Fruit fly (Drosophila melanogaster) whole organism, embryonic: Measurements from ENCODE around the gene CG2533.

Experiments used
- BtbVII ChIP-seq: fragments of 200-800 bp; sonication (Bioruptor generic); optimal IDR thresholded peaks from 3 replicates; lab custom pipeline; 2017; ENCODE audit warnings: missing biosample characterization, mild to moderate bottlenecking, missing genetic modification characterization
- CG10565 ChIP-seq: fragments of 200-800 bp; sonication (Bioruptor generic); optimal IDR thresholded peaks from 3 replicates; lab custom pipeline; 2016; ENCODE audit warnings: missing biosample characterization, mild to moderate bottlenecking, missing genetic modification characterization
- CG12071 ChIP-seq: fragments of 200-800 bp; sonication (Bioruptor generic); optimal IDR thresholded peaks from 3 replicates; lab custom pipeline; 2018; ENCODE audit warnings: missing biosample characterization, mild to moderate bottlenecking, missing genetic modification characterization
- CG12236 ChIP-seq: fragments of 200-800 bp; sonication (Bioruptor generic); optimal IDR thresholded peaks from 2 replicates; lab custom pipeline; 2016; ENCODE audit warnings: missing biosample characterization, missing genetic modification characterization
- CG15073 ChIP-seq: fragments of 200-800 bp; sonication (Bioruptor generic); optimal IDR thresholded peaks from 2 replicates; lab custom pipeline; 2016; ENCODE audit warnings: missing biosample characterization, missing genetic modification characterization
- CG1529 ChIP-seq: fragments of 200-800 bp; sonication (Bioruptor generic); optimal IDR thresholded peaks from 3 replicates; lab custom pipeline; 2018; ENCODE audit warnings: missing biosample characterization, missing genetic modification characterization
- CG17385 ChIP-seq: fragments of 200-800 bp; sonication (Bioruptor generic); optimal IDR thresholded peaks from 3 replicates; lab custom pipeline; 2018; ENCODE audit warnings: missing biosample characterization, mild to moderate bottlenecking, missing genetic modification characterization
- CG2120 ChIP-seq: fragments of 200-800 bp; sonication (Bioruptor generic); optimal IDR thresholded peaks from 3 replicates; lab custom pipeline; 2016; ENCODE audit warnings: missing biosample characterization, missing genetic modification characterization
- CG2875 ChIP-seq: fragments of 200-800 bp; sonication (Bioruptor generic); optimal IDR thresholded peaks from 2 replicates; lab custom pipeline; 2017; ENCODE audit warnings: missing biosample characterization, mild to moderate bottlenecking, missing genetic modification characterization, missing genetic modification reagents
- CG30403 ChIP-seq: fragments of 200-800 bp; sonication (Bioruptor generic); optimal IDR thresholded peaks from 3 replicates; lab custom pipeline; 2016; ENCODE audit warnings: missing biosample characterization, missing genetic modification characterization
- CG30431 ChIP-seq: fragments of 200-800 bp; sonication (Bioruptor generic); optimal IDR thresholded peaks from 2 replicates; lab custom pipeline; 2017; ENCODE audit warnings: missing biosample characterization, missing genetic modification characterization
- CG3065 ChIP-seq: fragments of 200-800 bp; sonication (Bioruptor generic); optimal IDR thresholded peaks from 2 replicates; lab custom pipeline; 2016; ENCODE audit warnings: missing biosample characterization, missing genetic modification characterization
- CG32772 ChIP-seq: fragments of 200-800 bp; sonication (Bioruptor generic); IDR thresholded peaks from 2 replicates; pipeline ENCODE4 v1.3.6; 2022; ENCODE audit warnings: missing biosample characterization, missing genetic modification characterization
- CG33213 ChIP-seq: fragments of 200-800 bp; sonication (Bioruptor generic); optimal IDR thresholded peaks from 3 replicates; lab custom pipeline; 2016; ENCODE audit warnings: missing biosample characterization, missing genetic modification characterization
- CG34376 ChIP-seq: fragments of 200-800 bp; sonication (Bioruptor generic); optimal IDR thresholded peaks from 2 replicates; lab custom pipeline; 2018; ENCODE audit warnings: missing biosample characterization, mild to moderate bottlenecking, missing genetic modification characterization
- CG4404 ChIP-seq: fragments of 200-800 bp; sonication (Bioruptor generic); IDR thresholded peaks from 2 replicates; pipeline ENCODE4 v1.3.6; 2022; ENCODE audit warnings: missing biosample characterization, missing genetic modification characterization
- CG5245 ChIP-seq: fragments of 200-800 bp; sonication (Bioruptor generic); optimal IDR thresholded peaks from 3 replicates; lab custom pipeline; 2016; ENCODE audit warnings: missing biosample characterization, missing genetic modification characterization
- CG5953 ChIP-seq: fragments of 200-800 bp; sonication (Bioruptor generic); IDR thresholded peaks from 2 replicates; pipeline ENCODE4 v1.3.6; 2022; ENCODE audit warnings: missing biosample characterization, missing genetic modification characterization
- CG6175 ChIP-seq: fragments of 200-800 bp; sonication (Bioruptor generic); IDR thresholded peaks from 3 replicates; pipeline ENCODE4 v1.3.6; 2022; ENCODE audit warnings: missing biosample characterization, missing genetic modification characterization
- Chrac-16 ChIP-seq: fragments of 200-800 bp; sonication (Bioruptor generic); optimal IDR thresholded peaks from 3 replicates; lab custom pipeline; 2016; ENCODE audit warnings: missing biosample characterization, missing genetic modification characterization
- Gug ChIP-seq: fragments of 200-800 bp; sonication (Bioruptor generic); IDR thresholded peaks from 4 replicates; pipeline ENCODE4 v1.3.6; 2022; ENCODE audit warnings: missing biosample characterization, missing genetic modification characterization
- HLH4C ChIP-seq: fragments of 200-800 bp; sonication (Bioruptor generic); IDR thresholded peaks from 3 replicates; pipeline ENCODE4 v1.3.6; 2022; ENCODE audit warnings: missing biosample characterization, missing genetic modification characterization; ENCODE audit not compliant: partially characterized antibody
- Hsf ChIP-seq: fragments of 200-800 bp; sonication (Bioruptor generic); optimal IDR thresholded peaks from 3 replicates; lab custom pipeline; 2016; ENCODE audit warnings: missing biosample characterization, missing genetic modification characterization
- Jarid2 ChIP-seq: fragments of 200-800 bp; sonication (Bioruptor generic); optimal IDR thresholded peaks from 3 replicates; lab custom pipeline; 2017; ENCODE audit warnings: mild to moderate bottlenecking, missing biosample characterization, missing genetic modification reagents, missing genetic modification characterization
- Optix ChIP-seq: fragments of 200-800 bp; sonication (Bioruptor generic); IDR thresholded peaks from 3 replicates; pipeline ENCODE4 v1.3.6; 2022; ENCODE audit warnings: missing biosample characterization, missing genetic modification characterization
- Rfx ChIP-seq: fragments of 200-800 bp; sonication (Bioruptor generic); IDR thresholded peaks from 2 replicates; pipeline ENCODE4 v1.3.6; 2022; ENCODE audit warnings: missing biosample characterization, missing genetic modification characterization
- Spps ChIP-seq: fragments of 200-800 bp; sonication (Bioruptor generic); optimal IDR thresholded peaks from 2 replicates; lab custom pipeline; 2018; ENCODE audit warnings: missing biosample characterization, mild to moderate bottlenecking, missing genetic modification characterization
- Taf1 ChIP-seq: fragments of 200-800 bp; sonication (Bioruptor generic); IDR thresholded peaks from 2 replicates; pipeline ENCODE4 v1.3.6; 2022; ENCODE audit warnings: missing biosample characterization, missing genetic modification characterization
- Xrp1 ChIP-seq: fragments of 200-800 bp; sonication (Bioruptor generic); IDR thresholded peaks from 2 replicates; pipeline ENCODE4 v1.3.6; 2022; ENCODE audit warnings: missing biosample characterization, missing genetic modification characterization
- ash1 ChIP-seq: fragments of 200-800 bp; sonication (Bioruptor generic); optimal IDR thresholded peaks from 2 replicates; lab custom pipeline; 2018; ENCODE audit warnings: missing biosample characterization, mild to moderate bottlenecking, missing genetic modification characterization
- crol ChIP-seq: fragments of 200-800 bp; sonication (Bioruptor generic); IDR thresholded peaks from 2 replicates; pipeline ENCODE4 v1.3.6; 2022; ENCODE audit warnings: missing biosample characterization, missing genetic modification characterization
- eyg ChIP-seq: fragments of 200-800 bp; sonication (Bioruptor generic); optimal IDR thresholded peaks from 3 replicates; lab custom pipeline; 2016; ENCODE audit warnings: missing biosample characterization, missing genetic modification characterization
- gce ChIP-seq: fragments of 200-800 bp; sonication (Bioruptor generic); IDR thresholded peaks from 3 replicates; pipeline ENCODE4 v1.3.6; 2022; ENCODE audit warnings: missing biosample characterization, missing genetic modification characterization
- gfzf ChIP-seq: fragments of 200-800 bp; sonication (Bioruptor generic); optimal IDR thresholded peaks from 2 replicates; lab custom pipeline; 2016; ENCODE audit warnings: missing biosample characterization, mild to moderate bottlenecking, missing genetic modification characterization, moderate library complexity
- hb ChIP-seq: fragments of 200-800 bp; sonication (Bioruptor generic); IDR thresholded peaks from 3 replicates; pipeline ENCODE4 v1.3.6; 2022; ENCODE audit warnings: missing biosample characterization, missing genetic modification characterization; ENCODE audit not compliant: partially characterized antibody
- kah ChIP-seq: fragments of 200-800 bp; sonication (Bioruptor generic); optimal IDR thresholded peaks from 2 replicates; lab custom pipeline; 2018; ENCODE audit warnings: missing biosample characterization, mild to moderate bottlenecking, missing genetic modification characterization
- kni ChIP-seq: fragments of 200-800 bp; sonication (Bioruptor generic); optimal IDR thresholded peaks from 3 replicates; lab custom pipeline; 2017; ENCODE audit warnings: mild to moderate bottlenecking, missing biosample characterization, missing genetic modification reagents, missing genetic modification characterization
- odd ChIP-seq: fragments of 200-800 bp; sonication (Bioruptor generic); optimal IDR thresholded peaks from 2 replicates; lab custom pipeline; 2017; ENCODE audit warnings: missing biosample characterization, mild to moderate bottlenecking, missing genetic modification characterization
- pan ChIP-seq, 4 experiments: fragments of >200 bp in 3 of 4; fragments of 200-800 bp in 1 of 4; sonication (Bioruptor generic) in 1 of 4; optimal IDR thresholded peaks in 3 of 4; IDR thresholded peaks in 1 of 4; 2 replicates each; pipeline versions ENCODE4 v1.3.6 to Lab custom; 2017 to 2022; ENCODE audit warnings: missing biosample characterization in 2 of 4, missing genetic modification characterization in 2 of 4, mixed read lengths in 1 of 4
- peb ChIP-seq: fragments of 200-800 bp; sonication (Bioruptor generic); IDR thresholded peaks from 2 replicates; pipeline ENCODE4 v1.3.6; 2022; ENCODE audit warnings: missing biosample characterization, missing genetic modification characterization
- prd ChIP-seq, 3 experiments: fragments of >200 bp in 2 of 3; fragments of 200-800 bp in 1 of 3; sonication (Bioruptor generic) in 1 of 3; optimal IDR thresholded peaks in 2 of 3; IDR thresholded peaks in 1 of 3; 2 replicates in 2 of 3; 3 replicates in 1 of 3; pipeline versions ENCODE4 v1.3.6 to Lab custom; 2017 to 2022; ENCODE audit warnings: missing biosample characterization in 1 of 3, missing genetic modification characterization in 1 of 3
- scrt ChIP-seq: fragments of 200-800 bp; sonication (Bioruptor generic); optimal IDR thresholded peaks from 2 replicates; lab custom pipeline; 2018; ENCODE audit warnings: missing biosample characterization, mild to moderate bottlenecking, missing genetic modification characterization, moderate library complexity
- sens-2 ChIP-seq: fragments of 200-800 bp; sonication (Bioruptor generic); IDR thresholded peaks from 2 replicates; pipeline ENCODE4 v1.3.6; 2022; ENCODE audit warnings: missing biosample characterization, missing genetic modification characterization
- seq ChIP-seq: fragments of 200-800 bp; sonication (Bioruptor generic); IDR thresholded peaks from 2 replicates; pipeline ENCODE4 v1.3.6; 2022; ENCODE audit warnings: missing biosample characterization, missing genetic modification characterization
- sqz ChIP-seq: fragments of 200-800 bp; sonication (Bioruptor generic); optimal IDR thresholded peaks from 3 replicates; lab custom pipeline; 2018; ENCODE audit warnings: missing biosample characterization, mild to moderate bottlenecking, missing genetic modification characterization
- tx ChIP-seq: fragments of 200-800 bp; sonication (Bioruptor generic); optimal IDR thresholded peaks from 2 replicates; lab custom pipeline; 2016; ENCODE audit warnings: missing biosample characterization, missing genetic modification characterization
- vnd ChIP-seq: fragments of 200-800 bp; sonication (Bioruptor generic); IDR thresholded peaks from 3 replicates; pipeline ENCODE4 v1.3.6; 2022; ENCODE audit warnings: missing biosample characterization, missing genetic modification characterization; ENCODE audit not compliant: partially characterized antibody
- z ChIP-seq: fragments of 200-800 bp; sonication (Bioruptor generic); IDR thresholded peaks from 3 replicates; pipeline ENCODE4 v1.3.6; 2022; ENCODE audit warnings: missing biosample characterization, missing genetic modification characterization
- zfh2 ChIP-seq: fragments of 200-800 bp; sonication (Bioruptor generic); optimal IDR thresholded peaks from 2 replicates; lab custom pipeline; 2016; ENCODE audit warnings: missing biosample characterization, missing genetic modification characterization

CG2533 gene

DNA sequence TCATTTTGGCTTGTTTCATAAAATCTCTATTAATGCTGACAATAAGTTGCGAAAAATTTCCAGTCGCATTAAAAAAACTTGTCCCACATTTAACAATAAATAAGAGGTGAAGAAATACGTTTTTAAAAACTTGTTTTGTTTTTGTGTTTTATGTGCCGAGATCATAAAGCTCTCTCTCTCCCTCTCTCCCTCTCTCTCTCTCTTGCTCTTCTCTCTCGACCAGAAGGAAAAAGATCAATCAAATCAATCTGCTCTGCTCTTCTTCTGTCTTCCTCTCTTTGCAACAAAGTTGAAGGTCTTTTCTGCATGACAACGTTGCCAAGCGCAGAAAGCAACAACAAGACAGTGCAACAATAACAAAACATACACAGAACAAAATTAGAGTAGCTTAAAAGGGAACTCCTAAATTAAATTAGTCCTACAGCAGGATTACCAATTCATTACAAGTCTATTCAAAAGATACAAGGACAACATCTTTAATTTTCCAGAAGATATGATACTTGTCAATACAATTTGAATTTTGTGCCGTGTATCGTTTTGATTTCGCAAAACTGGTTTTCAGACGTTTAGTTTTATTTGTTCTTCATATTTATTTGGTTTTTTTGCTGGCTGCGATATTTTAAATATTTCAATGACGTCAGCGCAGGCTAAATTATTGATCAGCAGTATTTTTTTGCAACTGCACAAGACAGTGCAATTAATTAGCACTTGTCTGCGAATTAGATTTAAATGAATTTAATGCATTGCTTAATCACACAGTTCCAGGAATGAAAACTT is 18.8 kb upstream of the CG2533 start (continued):
- TF ChIP-seq Taf1 (GFP tag; lab: Robert Waterston, UW) (peak; percentile 75), CG4404 (GFP tag; lab: Robert Waterston, UW) (peak; percentile 37; the same call in 1 of the 2 replicates), gfzf (GFP tag; lab: Kevin White, UChicago) (no peak), Jarid2 (no peak), odd (GFP tag; lab: Kevin White, UChicago) (peak; percentile 51), kni (GFP tag; lab: Kevin White, UChicago) (no peak), Hsf (GFP tag; lab: Kevin White, UChicago) (peak; percentile 75), sens-2 (no peak), CG34376 (GFP tag; lab: Kevin White, UChicago) (peak; percentile 21), CG32772 (GFP tag; lab: Robert Waterston, UW) (peak; percentile 61), CG3065 (GFP tag; lab: Kevin White, UChicago) (no peak), CG2120 (peak; percentile 81), CG33213 (peak; percentile 48), HLH4C (GFP tag; lab: Robert Waterston, UW) (no peak), tx (GFP tag; lab: Kevin White, UChicago) (no peak), peb (GFP tag; lab: Robert Waterston, UW) (peak; percentile 44; the same call in 1 of the 2 replicates), CG15073 (no peak), prd (optimal IDR thresholded peaks at IDR 0.05; lab: Kevin White, UChicago) (no peak), prd (GFP tag; IDR thresholded peaks at IDR 0.05; lab: Robert Waterston, UW) (peak; percentile 83), Optix (no peak), vnd (GFP tag; lab: Robert Waterston, UW) (no peak), CG6175 (0 out of 3 replicates have a peak, but pooled peaks have one; percentile 50), CG1529 (GFP tag; lab: Kevin White, UChicago) (peak; percentile 9), scrt (GFP tag; lab: Kevin White, UChicago) (peak; percentile 56), sqz (GFP tag; lab: Kevin White, UChicago) (no peak), CG30431 (no peak), CG5953 (GFP tag; lab: Robert Waterston, UW) (peak; percentile 46; the same call in 1 of the 2 replicates), eyg (peak; percentile 60), hb (GFP tag; lab: Robert Waterston, UW) (no peak), Xrp1 (GFP tag; lab: Robert Waterston, UW) (peak; percentile 74), seq (GFP tag; lab: Robert Waterston, UW) (peak; percentile 78), Rfx (GFP tag; lab: Robert Waterston, UW) (peak; percentile 87), CG10565 (GFP tag; lab: Kevin White, UChicago) (no peak), CG5245 (GFP tag; lab: Kevin White, UChicago) (peak; percentile 23), kah (GFP tag; lab: Kevin White, UChicago) (no peak), CG17385 (GFP tag; lab: Kevin White, UChicago) (peak; percentile 71), Spps (no peak), CG12236 (peak; percentile 49), crol (GFP tag; lab: Robert Waterston, UW) (no peak), CG2875 (GFP tag; lab: Kevin White, UChicago) (no peak), z (GFP tag; lab: Robert Waterston, UW) (no peak), zfh2 (GFP tag; lab: Kevin White, UChicago) (peak; percentile 73), Chrac-16 (GFP tag; lab: Kevin White, UChicago) (peak; percentile 65), CG12071 (GFP tag; lab: Kevin White, UChicago) (peak; percentile 74), BtbVII (GFP tag; lab: Kevin White, UChicago) (peak; percentile 72), CG30403 (GFP tag; lab: Kevin White, UChicago) (peak; percentile 79), pan (optimal IDR thresholded peaks at IDR 0.05; lab: Kevin White, UChicago) (no peak), pan (GFP tag; optimal IDR thresholded peaks at IDR 0.05 in 1 of 2, IDR thresholded peaks at IDR 0.05 in 1 of 2) (peak in 1 of 2 experiments; percentile 91), gce (GFP tag; lab: Robert Waterston, UW) (no peak), ash1 (GFP tag; lab: Kevin White, UChicago) (no peak), Gug (GFP tag; lab: Robert Waterston, UW) (peak; percentile 54; the same call in 2 of the 4 replicates)
